Worm (Caenorhabditis elegans) whole organism, L3 larva: ENCODE measurements around the gene ZK673.1.
A peak's percentile ranks its signal among the peaks of the same experiment; 100 is the strongest.

Experiments
- R02D3.7 ChIP-seq: fragments of 150-350 bp; optimal IDR thresholded peaks from 2 replicates; lab custom pipeline; 2014; ENCODE audit warnings: missing biosample characterization, missing genetic modification characterization
- aly-2 ChIP-seq: fragments of 150-350 bp; optimal IDR thresholded peaks from 2 replicates; lab custom pipeline; 2014; ENCODE audit warnings: missing biosample characterization, missing genetic modification characterization
- ama-1 ChIP-seq: fragments of 150-350 bp; optimal IDR thresholded peaks from 2 replicates; lab custom pipeline; 2018
- ceh-82 ChIP-seq: fragments of 150-350 bp; optimal IDR thresholded peaks from 2 replicates; lab custom pipeline; 2014; ENCODE audit warnings: missing biosample characterization, missing genetic modification characterization
- ceh-9 ChIP-seq: sonication (generic microtip); optimal IDR thresholded peaks from 2 replicates; lab custom pipeline; 2018; ENCODE audit warnings: missing biosample characterization, missing genetic modification characterization
- daf-12 ChIP-seq: fragments of 150-350 bp; optimal IDR thresholded peaks from 2 replicates; lab custom pipeline; 2014; ENCODE audit warnings: missing biosample characterization, missing genetic modification reagents, missing genetic modification characterization
- egl-27 ChIP-seq: sonication (generic microtip); optimal IDR thresholded peaks from 4 replicates; lab custom pipeline; 2017; ENCODE audit warnings: missing biosample characterization, missing genetic modification reagents, missing genetic modification characterization
- elt-1 ChIP-seq: fragments of 150-350 bp; optimal IDR thresholded peaks from 2 replicates; lab custom pipeline; 2014; ENCODE audit warnings: missing biosample characterization, missing genetic modification characterization
- elt-2 ChIP-seq: sonication (generic microtip); optimal IDR thresholded peaks from 2 replicates; lab custom pipeline; 2016; ENCODE audit warnings: missing genetic modification reagents, mild to moderate bottlenecking, missing genetic modification characterization, missing compliant biosample characterization
- fkh-10 ChIP-seq: sonication (generic microtip); optimal IDR thresholded peaks from 2 replicates; lab custom pipeline; 2017; ENCODE audit warnings: missing biosample characterization, missing genetic modification reagents, missing genetic modification characterization
- fkh-2 ChIP-seq: fragments of 150-350 bp; optimal IDR thresholded peaks from 2 replicates; lab custom pipeline; 2014; ENCODE audit warnings: missing biosample characterization, missing genetic modification reagents, missing genetic modification characterization
- fos-1 ChIP-seq: fragments of 150-350 bp; optimal IDR thresholded peaks from 2 replicates; lab custom pipeline; 2014; ENCODE audit warnings: missing biosample characterization, missing genetic modification characterization
- hmg-11 ChIP-seq: sonication (generic microtip); optimal IDR thresholded peaks from 2 replicates; lab custom pipeline; 2016; ENCODE audit warnings: missing genetic modification characterization, missing compliant biosample characterization
- jun-1 ChIP-seq: fragments of 150-350 bp; optimal IDR thresholded peaks from 2 replicates; lab custom pipeline; 2014; ENCODE audit warnings: missing biosample characterization, missing genetic modification reagents, missing genetic modification characterization
- lin-39 ChIP-seq: fragments of 150-350 bp; optimal IDR thresholded peaks from 2 replicates; lab custom pipeline; 2018; ENCODE audit warnings: missing biosample characterization, missing genetic modification reagents, missing genetic modification characterization
- lsy-12 ChIP-seq: sonication (generic microtip); optimal IDR thresholded peaks from 2 replicates; lab custom pipeline; 2016; ENCODE audit warnings: mild to moderate bottlenecking, missing genetic modification characterization, missing compliant biosample characterization
- mdl-1 ChIP-seq: fragments of 150-350 bp; optimal IDR thresholded peaks from 2 replicates; lab custom pipeline; 2014; ENCODE audit warnings: missing biosample characterization, missing genetic modification characterization
- mml-1 ChIP-seq: fragments of 150-350 bp; sonication (generic microtip); optimal IDR thresholded peaks from 3 replicates; lab custom pipeline; 2014; ENCODE audit warnings: missing biosample characterization, missing genetic modification characterization
- nfya-1 ChIP-seq: sonication (generic microtip); optimal IDR thresholded peaks from 2 replicates; lab custom pipeline; 2017; ENCODE audit warnings: missing genetic modification characterization, mild to moderate bottlenecking, missing compliant biosample characterization, antibody characterized with exemption, moderate library complexity; ENCODE audit not compliant: insufficient read depth
- nhr-11 ChIP-seq: fragments of 150-350 bp; optimal IDR thresholded peaks from 2 replicates; lab custom pipeline; 2014; ENCODE audit warnings: missing biosample characterization, missing genetic modification characterization
- nhr-23 ChIP-seq: fragments of 150-350 bp; optimal IDR thresholded peaks from 2 replicates; lab custom pipeline; 2014; ENCODE audit warnings: missing biosample characterization, missing genetic modification reagents, missing genetic modification characterization
- nhr-237 ChIP-seq: fragments of 150-350 bp; optimal IDR thresholded peaks from 2 replicates; lab custom pipeline; 2014; ENCODE audit warnings: missing biosample characterization, missing genetic modification characterization
- nhr-28 ChIP-seq: fragments of 150-350 bp; optimal IDR thresholded peaks from 2 replicates; lab custom pipeline; 2014; ENCODE audit warnings: missing biosample characterization, missing genetic modification characterization
- nhr-67 ChIP-seq: fragments of 150-350 bp; optimal IDR thresholded peaks from 2 replicates; lab custom pipeline; 2014; ENCODE audit warnings: missing biosample characterization, missing genetic modification characterization
- nhr-77 ChIP-seq: fragments of 150-350 bp; optimal IDR thresholded peaks from 2 replicates; lab custom pipeline; 2014; ENCODE audit warnings: missing biosample characterization, missing genetic modification characterization
- pha-4 ChIP-seq: fragments of 150-350 bp; optimal IDR thresholded peaks from 2 replicates; lab custom pipeline; 2014; ENCODE audit warnings: missing biosample characterization, missing genetic modification reagents, missing genetic modification characterization
- pqm-1 ChIP-seq: fragments of 150-350 bp; optimal IDR thresholded peaks from 2 replicates; lab custom pipeline; 2017; ENCODE audit warnings: missing biosample characterization, missing genetic modification characterization, inconsistent platforms
- sea-2 ChIP-seq: fragments of 150-350 bp; sonication (generic microtip); optimal IDR thresholded peaks from 4 replicates; lab custom pipeline; 2014; ENCODE audit warnings: missing biosample characterization, missing genetic modification reagents, missing genetic modification characterization
- tbx-2 ChIP-seq: sonication (generic microtip); optimal IDR thresholded peaks from 2 replicates; lab custom pipeline; 2016; ENCODE audit warnings: mild to moderate bottlenecking, missing genetic modification characterization, missing compliant biosample characterization
- unc-39 ChIP-seq: sonication (generic microtip); optimal IDR thresholded peaks from 4 replicates; lab custom pipeline; 2017; ENCODE audit warnings: missing biosample characterization, missing genetic modification characterization
- unc-62 ChIP-seq: fragments of 150-350 bp; sonication (generic microtip); optimal IDR thresholded peaks from 4 replicates; lab custom pipeline; 2014; ENCODE audit warnings: missing biosample characterization, missing genetic modification reagents, missing genetic modification characterization
- zag-1 ChIP-seq: fragments of 150-350 bp; optimal IDR thresholded peaks from 2 replicates; lab custom pipeline; 2014; ENCODE audit warnings: missing biosample characterization, missing genetic modification characterization
- ztf-11 ChIP-seq: fragments of 150-350 bp; optimal IDR thresholded peaks from 2 replicates; lab custom pipeline; 2014; ENCODE audit warnings: missing biosample characterization, missing genetic modification characterization
- ztf-4 ChIP-seq: fragments of 150-350 bp; optimal IDR thresholded peaks from 2 replicates; lab custom pipeline; 2014; ENCODE audit warnings: missing biosample characterization, missing genetic modification characterization

Gene ZK673.1

DNA sequence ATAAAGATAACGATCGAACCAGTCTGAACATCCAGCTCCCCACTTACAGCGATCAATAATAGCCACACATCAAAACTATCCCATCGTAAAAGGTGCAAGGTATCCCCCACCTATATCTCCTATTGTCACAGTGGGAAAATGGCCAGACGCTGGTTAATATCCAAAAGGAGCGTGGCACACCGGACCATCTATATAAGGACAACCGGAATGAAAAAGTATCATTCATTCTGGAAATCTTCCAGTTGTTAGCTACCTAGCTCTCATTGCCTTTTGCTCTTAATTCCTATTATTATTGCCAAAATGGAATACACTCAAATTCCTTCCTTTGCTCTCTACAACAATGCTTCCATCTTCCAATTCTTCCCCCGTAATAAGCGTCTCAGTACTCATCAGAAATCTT is 34.0 kb downstream of the ZK673.1 start, which contains the start of gene ZK666.4:
Gene ZK666.4 (plus strand): TSS at position 301 of the 400 bp plus-strand sequence.
- TF ChIP-seq ztf-4 (tag; lab: Kevin White, UChicago): no peak
- no peak for TF ChIP-seq fos-1 (tag; lab: Kevin White, UChicago)
- no peak for TF ChIP-seq nhr-23
- TF ChIP-seq pha-4 (tag; lab: Kevin White, UChicago): no peak
- TF ChIP-seq nhr-77 (tag; lab: Kevin White, UChicago): no peak
- no peak for TF ChIP-seq nfya-1 (tag; lab: Kevin White, UChicago)
- no peak for TF ChIP-seq nhr-237 (tag; lab: Kevin White, UChicago)
- TF ChIP-seq lsy-12 (tag; lab: Kevin White, UChicago): no peak
- TF ChIP-seq lin-39 (tag; lab: Kevin White, UChicago): no peak

DNA sequence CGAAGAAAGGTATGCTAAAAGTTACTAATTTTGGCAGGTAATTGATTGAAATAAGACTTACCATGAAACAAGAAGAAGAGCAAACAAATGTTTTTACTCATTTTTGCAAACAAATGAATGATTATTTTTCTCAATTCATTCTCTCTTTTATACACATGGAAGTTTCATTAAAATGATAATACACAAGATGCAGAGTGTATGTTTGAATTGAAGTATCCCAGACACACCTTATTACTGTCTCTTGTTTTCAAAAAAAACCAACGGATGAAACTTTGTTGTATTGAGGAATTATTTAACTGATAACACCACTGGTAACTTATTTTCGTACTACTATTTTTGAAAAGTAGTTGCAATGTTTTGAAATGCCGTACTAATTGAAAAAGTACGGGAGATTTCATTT is 36.4 kb downstream of the ZK673.1 start, which contains the start of gene clec-59:
Gene clec-59 (minus strand): TSS at position 101 of the 400 bp plus-strand sequence.
- TF ChIP-seq pha-4 (tag; lab: Kevin White, UChicago) (no peak), jun-1 (tag; lab: Kevin White, UChicago) (no peak), ztf-11 (tag; lab: Kevin White, UChicago) (no peak), mml-1 (no peak), zag-1 (tag; lab: Kevin White, UChicago) (no peak)

DNA sequence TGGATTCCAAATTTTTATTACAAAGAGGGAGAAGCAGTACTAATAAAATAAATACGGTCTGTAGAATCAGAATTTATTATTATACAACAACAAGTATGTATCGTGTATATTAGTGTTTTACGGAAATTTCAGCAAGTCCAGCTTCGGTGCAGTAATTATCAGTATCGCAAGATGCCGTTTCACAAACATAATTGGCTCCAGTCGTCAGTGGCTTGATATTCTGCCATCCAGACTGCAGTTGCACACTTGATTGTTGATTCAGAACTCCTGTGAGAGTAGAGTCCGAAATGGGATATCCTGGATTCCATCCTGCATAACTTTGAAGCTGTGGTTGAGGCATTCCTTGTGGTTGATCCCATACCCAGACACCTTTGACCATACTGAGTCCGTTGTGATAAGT is 37.1 kb downstream of the ZK673.1 start:
- TF ChIP-seq ceh-82 (tag; lab: Kevin White, UChicago): no peak
- no peak for TF ChIP-seq elt-1 (tag; lab: Kevin White, UChicago)
- TF ChIP-seq aly-2 (tag; lab: Kevin White, UChicago): no peak
- TF ChIP-seq egl-27 (tag; lab: Kevin White, UChicago): no peak
- TF ChIP-seq ztf-4 (tag; lab: Kevin White, UChicago): no peak
- TF ChIP-seq, all 47 proteins: peak for 0

DNA sequence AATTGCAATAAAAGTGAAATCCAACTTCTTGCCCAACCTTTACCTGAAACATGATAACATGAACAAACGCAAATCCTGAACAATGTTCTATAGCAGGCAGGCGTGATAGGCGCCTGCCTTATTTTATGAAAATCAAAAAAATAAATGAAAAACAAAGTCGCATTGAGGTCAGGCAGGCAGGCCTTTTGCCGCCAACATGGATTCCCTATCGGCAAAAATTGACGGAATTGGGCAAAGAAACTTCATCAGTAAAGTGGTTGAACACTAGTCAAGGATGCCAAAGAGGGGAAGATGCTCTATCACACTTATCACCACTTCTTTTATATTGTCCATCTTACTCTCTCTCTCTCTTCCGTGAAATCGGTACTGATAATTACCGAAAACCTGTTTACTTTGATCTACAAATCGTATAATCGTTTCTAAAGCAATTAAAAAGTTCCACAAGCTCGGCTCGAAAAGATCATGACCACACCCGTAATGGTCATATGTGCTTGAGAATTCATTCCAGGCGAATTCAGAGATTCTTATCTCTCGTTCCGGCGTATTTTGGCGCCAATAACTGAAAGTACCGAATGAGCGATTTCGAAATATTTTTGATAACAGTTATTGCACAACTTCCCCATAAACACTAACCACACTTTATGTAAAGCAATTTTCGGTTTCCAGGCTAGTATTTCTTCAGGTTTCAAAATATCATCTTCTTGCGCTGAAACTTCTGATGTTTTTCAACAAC is 39.0 kb downstream of the ZK673.1 start, which contains the start of the genes clec-60 and ZK666.11:
Gene clec-60 (minus strand): TSS at position 51 of the 733 bp plus-strand sequence.
Gene ZK666.11 (plus strand): TSS at position 699 of the 733 bp plus-strand sequence.
- TF ChIP-seq unc-62 (GFP tag; lab: Kevin White, UChicago): no peak
- no peak for TF ChIP-seq fkh-2 (tag; lab: Kevin White, UChicago)
- peak; percentile 7 for TF ChIP-seq jun-1 (tag; lab: Kevin White, UChicago)
- TF ChIP-seq R02D3.7 (tag; lab: Kevin White, UChicago): no peak
- no peak for TF ChIP-seq lsy-12 (tag; lab: Kevin White, UChicago)
- TF ChIP-seq pqm-1 (tag; lab: Kevin White, UChicago): peak; percentile 36
- no peak for TF ChIP-seq nhr-11 (tag; lab: Kevin White, UChicago)
- no peak for TF ChIP-seq hmg-11 (tag; lab: Kevin White, UChicago)
- no peak for TF ChIP-seq ceh-9
- no peak for TF ChIP-seq unc-39
- TF ChIP-seq mml-1: no peak
- TF ChIP-seq elt-2 (tag; lab: Kevin White, UChicago): peak; percentile 57
- no peak for TF ChIP-seq ama-1 (lab: Kevin White, UChicago)
- TF ChIP-seq nhr-28: no peak
- TF ChIP-seq sea-2 (GFP tag; lab: Kevin White, UChicago): no peak
- TF ChIP-seq nhr-23: no peak
- TF ChIP-seq egl-27 (tag; lab: Kevin White, UChicago): no peak
- no peak for TF ChIP-seq ztf-4 (tag; lab: Kevin White, UChicago)
- TF ChIP-seq mdl-1 (tag; lab: Kevin White, UChicago): no peak

DNA sequence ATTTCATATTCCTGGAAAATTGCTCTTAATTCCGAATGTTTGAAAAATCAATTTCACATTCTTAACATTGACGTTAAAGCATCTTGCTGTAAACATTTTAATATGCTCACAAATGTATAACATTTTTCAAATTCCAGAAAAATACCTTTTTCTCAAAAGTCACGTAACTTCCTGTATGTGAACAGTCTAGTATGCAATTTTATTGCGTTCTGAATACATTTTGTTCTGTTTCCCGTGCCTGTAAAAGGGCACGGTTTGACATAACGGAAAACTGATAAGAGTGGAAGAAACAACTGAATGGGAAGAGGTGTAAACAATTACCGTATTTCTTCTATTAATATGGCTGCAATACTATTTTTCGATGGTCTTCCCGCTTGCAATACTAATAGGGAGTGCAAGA is 40.0 kb downstream of the ZK673.1 start:
- TF ChIP-seq tbx-2 (no peak), pqm-1 (tag; lab: Kevin White, UChicago) (peak; percentile 48), elt-2 (tag; lab: Kevin White, UChicago) (peak; percentile 67), mml-1 (no peak), pha-4 (tag; lab: Kevin White, UChicago) (no peak), ceh-9 (no peak), R02D3.7 (tag; lab: Kevin White, UChicago) (no peak), nhr-28 (no peak), fkh-10 (GFP tag; lab: Kevin White, UChicago) (no peak), nhr-67 (tag; lab: Kevin White, UChicago) (no peak), lsy-12 (tag; lab: Kevin White, UChicago) (no peak), nhr-77 (tag; lab: Kevin White, UChicago) (no peak), daf-12 (tag; lab: Kevin White, UChicago) (no peak)
- TF ChIP-seq, all 47 proteins: peak for 2
